Worm (Caenorhabditis elegans): ENCODE measurements around the gene pcs-1.

DNA sequence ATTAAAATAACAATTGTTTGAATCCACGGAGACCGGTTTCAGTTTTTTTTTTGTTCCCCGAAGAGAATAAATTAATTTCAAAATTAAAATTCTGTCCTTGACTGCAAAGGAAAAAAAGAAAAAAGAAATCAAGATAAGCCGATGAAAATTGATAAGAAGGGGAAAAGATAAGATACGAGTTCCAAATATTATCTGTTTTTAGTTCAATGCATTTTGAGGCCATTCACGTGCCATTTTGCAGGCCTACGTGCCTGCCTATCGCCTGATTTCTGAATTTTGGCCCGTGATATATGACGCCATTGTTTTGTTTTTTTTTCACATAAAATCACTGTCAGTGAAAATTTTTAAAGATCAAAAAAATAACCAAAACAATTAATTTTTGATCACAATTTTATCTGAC lies 33.9 kb upstream of the pcs-1 start:
- TF ChIP-seq him-1 (tag; optimal IDR thresholded peaks at IDR 0.05) (no peak), dao-5 (tag; optimal IDR thresholded peaks at IDR 0.05) (no peak)
